Worm (Caenorhabditis elegans) whole organism, young adult: ENCODE results near the gene R10E4.3.

Source experiments
- F57C9.4 ChIP-seq: sonication (generic microtip); optimal IDR thresholded peaks from 2 replicates; lab custom pipeline; 2017; ENCODE audit warnings: mild to moderate bottlenecking, missing genetic modification characterization, missing compliant biosample characterization
- ama-1 ChIP-seq, 3 experiments: fragments of 150-350 bp in 1 of 3; sonication (generic microtip) in 2 of 3; optimal IDR thresholded peaks; 2 replicates each; lab custom pipeline; 2014 to 2018; ENCODE audit warnings: missing biosample characterization in 2 of 3, missing genetic modification characterization in 2 of 3, missing genetic modification reagents in 2 of 3
- atf-7 ChIP-seq: sonication (generic microtip); optimal IDR thresholded peaks from 2 replicates; lab custom pipeline; 2017; ENCODE audit warnings: mild to moderate bottlenecking, missing genetic modification characterization, missing compliant biosample characterization
- hlh-12 ChIP-seq: sonication (generic microtip); optimal IDR thresholded peaks from 2 replicates; lab custom pipeline; 2016; ENCODE audit warnings: missing genetic modification characterization, missing compliant biosample characterization
- nhr-80 ChIP-seq: sonication (generic microtip); optimal IDR thresholded peaks from 2 replicates; lab custom pipeline; 2016; ENCODE audit warnings: missing genetic modification characterization, missing compliant biosample characterization

- TF ChIP-seq hlh-12 (no peak), ama-1 (optimal IDR thresholded peaks at IDR 0.05; lab: Kevin White, UChicago) (no peak), ama-1 (GFP tag; optimal IDR thresholded peaks at IDR 0.05; lab: Kevin White, UChicago) (no peak), atf-7 (no peak), nhr-80 (tag; lab: Kevin White, UChicago) (no peak), F57C9.4 (tag; lab: Kevin White, UChicago) (no peak)
Measured at ce11 chrIII:4330984-4331383, 43.7 kb upstream of the R10E4.3 start, which contains the start of gene gly-6.
